Worm (Caenorhabditis elegans): ENCODE results near the gene C44H9.6.
A peak's percentile ranks its signal among the peaks of the same experiment; 100 is the strongest.

C44H9.6 gene

DNA sequence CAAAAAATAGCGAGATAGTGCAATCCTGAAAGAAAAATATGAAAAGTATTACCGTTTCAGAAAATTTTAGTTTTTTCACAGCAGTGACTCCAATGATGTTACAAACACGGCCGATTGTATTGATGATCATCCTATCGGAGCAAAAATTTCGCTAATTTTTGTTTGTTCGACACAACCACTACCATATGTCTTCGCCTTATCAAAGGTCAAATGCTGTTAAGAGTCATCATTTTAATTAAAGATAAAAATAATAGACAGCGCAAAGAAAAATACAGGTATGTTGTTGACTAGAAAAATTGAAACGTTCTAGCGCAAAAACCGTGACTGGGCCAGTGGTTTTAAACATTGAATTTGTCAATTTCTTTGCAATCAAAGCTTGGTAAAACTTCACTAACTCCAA is 7.2 kb upstream of the C44H9.6 start:
- no peak for TF ChIP-seq alr-1 (tag; optimal IDR thresholded peaks at IDR 0.05)
- no peak for TF ChIP-seq nhr-23 (tag; optimal IDR thresholded peaks at IDR 0.05)
- TF ChIP-seq nhr-10 (tag; optimal IDR thresholded peaks at IDR 0.05), result no peak
- peak; percentile 8 for TF ChIP-seq fos-1 (tag; optimal IDR thresholded peaks at IDR 0.05)
- no peak for TF ChIP-seq unc-62 (GFP tag; optimal IDR thresholded peaks at IDR 0.05)
- TF ChIP-seq ceh-16 (tag; optimal IDR thresholded peaks at IDR 0.05), result no peak
- TF ChIP-seq F13H6.1 (tag; optimal IDR thresholded peaks at IDR 0.05), result no peak
- no peak for TF ChIP-seq unc-55 (GFP tag; optimal IDR thresholded peaks at IDR 0.05)
- no peak for TF ChIP-seq ama-1 (optimal IDR thresholded peaks at IDR 0.05)

DNA sequence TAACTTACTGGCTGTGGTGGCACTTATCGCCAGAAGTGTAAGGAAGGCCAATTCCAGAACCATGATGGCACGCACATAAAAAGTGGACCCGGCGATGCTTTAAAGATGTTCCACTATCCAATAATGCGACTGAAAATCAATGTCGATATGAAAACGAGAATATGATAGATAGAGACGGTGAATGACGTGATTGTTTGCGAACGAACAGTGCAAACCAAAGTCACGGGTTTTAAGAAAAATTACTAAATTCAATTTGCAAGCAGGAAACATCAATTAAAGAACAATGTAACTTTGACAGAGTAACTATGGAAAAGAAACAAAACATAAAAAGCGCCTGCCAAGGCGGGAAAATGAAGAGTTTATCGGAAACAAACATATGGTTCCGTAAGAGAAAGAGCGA is 4.6 kb upstream of the C44H9.6 start, which contains the start of gene C44H9.5:
TSS of gene C44H9.5 (minus strand) at position 129 of the 400 bp plus-strand sequence.
- peak; percentile 8 for TF ChIP-seq fos-1 (tag; optimal IDR thresholded peaks at IDR 0.05)
- no peak for TF ChIP-seq unc-55 (GFP tag; optimal IDR thresholded peaks at IDR 0.05)

ce11 chrV:12844748-12845147 is 399 bp downstream of the C44H9.6 start:
- TF ChIP-seq elt-3 (tag; optimal IDR thresholded peaks at IDR 0.05), result no peak
- TF ChIP-seq fos-1 (tag; optimal IDR thresholded peaks at IDR 0.05), result peak; percentile 65

DNA sequence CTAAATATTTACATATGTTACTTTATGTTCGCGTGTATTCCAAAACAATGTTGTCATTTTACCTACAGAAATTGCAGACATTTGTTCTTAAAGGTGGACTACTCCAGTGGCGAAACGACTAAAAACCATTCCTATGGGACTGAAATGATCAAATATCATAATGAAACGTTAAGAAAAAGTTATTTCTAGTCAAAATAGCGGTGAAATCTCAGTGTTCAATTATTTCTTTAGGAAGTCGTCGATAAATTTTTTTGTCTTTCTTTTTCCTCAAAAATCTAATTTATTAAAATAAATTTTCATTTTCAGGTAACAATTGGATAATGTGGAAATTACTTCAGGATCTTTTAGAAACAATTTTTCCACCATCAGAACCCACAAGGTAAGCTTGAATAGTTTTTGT is 9.8 kb downstream of the C44H9.6 start, which contains the start of gene C44H9.4:
TSS of gene C44H9.4 (plus strand) at position 301 of the 400 bp plus-strand sequence.
- no peak for TF ChIP-seq nhr-237 (tag; optimal IDR thresholded peaks at IDR 0.05)
- no peak for TF ChIP-seq ztf-1 (GFP tag; conservative IDR thresholded peaks at IDR 0.05)
- TF ChIP-seq ceh-16 (tag; optimal IDR thresholded peaks at IDR 0.05), result no peak
- no peak for TF ChIP-seq nhr-10 (tag; optimal IDR thresholded peaks at IDR 0.05)
- no peak for TF ChIP-seq aly-2 (tag; optimal IDR thresholded peaks at IDR 0.05)
- no peak for TF ChIP-seq elt-3 (tag; optimal IDR thresholded peaks at IDR 0.05)
- no peak for TF ChIP-seq skn-1 (tag; optimal IDR thresholded peaks at IDR 0.05)
- no peak for TF ChIP-seq sem-4 (tag; optimal IDR thresholded peaks at IDR 0.05)
- TF ChIP-seq nhr-11 (tag; optimal IDR thresholded peaks at IDR 0.05), result no peak
- no peak for TF ChIP-seq lin-13 (GFP tag; optimal IDR thresholded peaks at IDR 0.05)
- no peak for TF ChIP-seq ztf-4 (tag; optimal IDR thresholded peaks at IDR 0.05)
- TF ChIP-seq unc-55 (GFP tag; optimal IDR thresholded peaks at IDR 0.05), result no peak
- TF ChIP-seq lsy-2 (tag; optimal IDR thresholded peaks at IDR 0.05), result no peak

DNA sequence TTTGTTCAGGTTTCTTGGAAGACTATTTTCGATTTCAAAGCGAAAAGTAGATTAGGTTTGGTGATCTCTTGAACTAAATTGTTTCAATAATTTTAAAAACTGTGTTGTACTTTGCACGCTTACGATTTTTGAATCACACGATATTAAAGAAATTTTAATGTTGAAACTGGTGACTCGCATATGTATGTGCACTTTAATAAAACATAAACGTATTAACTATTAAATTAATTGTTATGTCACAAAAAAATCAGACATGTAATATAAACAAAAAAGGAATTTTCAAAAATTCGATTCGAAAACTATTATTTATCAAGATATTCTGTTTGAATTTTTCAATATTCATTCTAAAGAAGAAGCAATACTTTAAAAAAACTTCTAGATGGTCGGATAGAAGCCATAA is 17.9 kb downstream of the C44H9.6 start, which contains the start of gene ugt-15:
TSS of gene ugt-15 (plus strand) at position 301 of the 400 bp plus-strand sequence.
- TF ChIP-seq C34F6.9 (tag; optimal IDR thresholded peaks at IDR 0.05) (no peak), sem-4 (tag; optimal IDR thresholded peaks at IDR 0.05) (no peak), nhr-77 (tag; optimal IDR thresholded peaks at IDR 0.05) (no peak), nhr-129 (tag; optimal IDR thresholded peaks at IDR 0.05) (no peak), unc-39 (tag; optimal IDR thresholded peaks at IDR 0.05) (no peak), lin-39 (tag; optimal IDR thresholded peaks at IDR 0.05) (no peak), blmp-1 (tag; optimal IDR thresholded peaks at IDR 0.05; ENCODE audit: insufficient read depth) (no peak), lin-13 (GFP tag; optimal IDR thresholded peaks at IDR 0.05) (no peak), aly-2 (tag; optimal IDR thresholded peaks at IDR 0.05) (no peak), mbf-1 (tag; optimal IDR thresholded peaks at IDR 0.05) (no peak), skn-1 (tag; optimal IDR thresholded peaks at IDR 0.05) (no peak), mdl-1 (tag; optimal IDR thresholded peaks at IDR 0.05) (no peak), elt-3 (tag; optimal IDR thresholded peaks at IDR 0.05) (no peak), unc-55 (GFP tag; optimal IDR thresholded peaks at IDR 0.05) (no peak)

- no peak for TF ChIP-seq nhr-6 (tag; optimal IDR thresholded peaks at IDR 0.05)
- TF ChIP-seq nhr-25 (tag; optimal IDR thresholded peaks at IDR 0.05), result no peak
- TF ChIP-seq sma-9 (GFP tag; optimal IDR thresholded peaks at IDR 0.05), result peak; percentile 15
- TF ChIP-seq sma-9 (tag; optimal IDR thresholded peaks at IDR 0.05), result no peak
- TF ChIP-seq Y55F3AM.14 (GFP tag; optimal IDR thresholded peaks at IDR 0.05), result no peak
- no peak for TF ChIP-seq R02D3.7 (tag; optimal IDR thresholded peaks at IDR 0.05)
- TF ChIP-seq nhr-11 (tag; optimal IDR thresholded peaks at IDR 0.05), result no peak
- no peak for TF ChIP-seq mdl-1 (tag; optimal IDR thresholded peaks at IDR 0.05)
- no peak for TF ChIP-seq ztf-4 (tag; optimal IDR thresholded peaks at IDR 0.05)
- TF ChIP-seq nhr-21 (tag; optimal IDR thresholded peaks at IDR 0.05), result no peak
- no peak for TF ChIP-seq unc-39 (tag; optimal IDR thresholded peaks at IDR 0.05)
- no peak for TF ChIP-seq egl-27 (tag; optimal IDR thresholded peaks at IDR 0.05)
- peak; percentile 52 for TF ChIP-seq fos-1 (tag; optimal IDR thresholded peaks at IDR 0.05)
- TF ChIP-seq gmeb-1 (tag; optimal IDR thresholded peaks at IDR 0.05), result peak; percentile 5
- TF ChIP-seq elt-3 (tag; optimal IDR thresholded peaks at IDR 0.05), result no peak
- no peak for TF ChIP-seq crh-2 (tag; optimal IDR thresholded peaks at IDR 0.05)
- no peak for TF ChIP-seq ztf-11 (tag; optimal IDR thresholded peaks at IDR 0.05)
- TF ChIP-seq ama-1 (optimal IDR thresholded peaks at IDR 0.05), result no peak
- TF ChIP-seq skn-1 (tag; optimal IDR thresholded peaks at IDR 0.05), result no peak
Measured at ce11 chrV:12824777-12825176, 20.4 kb downstream of the C44H9.6 start, which contains the start of gene ugt-16. ugt-16 (plus strand) TSS chrV:12825024.
